Comparison of ENCODE assay signal across 4 worm cellular contexts in the genomic region with DNA sequence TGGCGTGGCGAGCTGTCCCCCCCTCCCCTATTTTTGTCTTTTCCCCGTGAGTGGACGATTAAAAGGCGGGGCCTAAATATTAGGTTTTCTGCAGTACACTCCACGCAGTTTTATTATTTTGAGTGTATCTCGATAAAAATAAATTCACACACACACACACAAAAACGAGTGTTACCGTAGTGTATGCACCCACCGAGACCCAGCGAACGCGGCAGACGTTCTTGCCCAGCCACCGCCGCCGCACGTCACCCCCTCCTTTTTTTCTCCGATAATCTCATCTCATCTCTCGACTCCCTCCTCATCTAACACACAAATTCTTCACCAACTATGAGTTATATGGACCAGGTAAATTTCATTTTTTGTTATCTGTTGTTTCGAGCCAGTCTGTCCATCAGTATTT.
TF ChIP-seq lines count a peak whose summit lies in the region.

A gene (plus strand): TSS at position 212 of the 400 bp plus-strand sequence.

TF ChIP-seq in whole organism, L2 larva, 48 proteins besides CTCF, POLR2A, EP300 and RAD21:
- no peak for TF ChIP-seq elt-1 (tag; optimal IDR thresholded peaks at IDR 0.05; lab: Kevin White, UChicago)
- no peak for TF ChIP-seq ztf-1 (GFP tag; conservative IDR thresholded peaks at IDR 0.05; lab: Robert Waterston, UW)
- no peak for TF ChIP-seq mbf-1 (tag; optimal IDR thresholded peaks at IDR 0.05; lab: Kevin White, UChicago)
- TF ChIP-seq unc-55 (GFP tag; optimal IDR thresholded peaks at IDR 0.05; lab: Kevin White, UChicago): peak; percentile 61
- no peak for TF ChIP-seq nhr-12 (tag; optimal IDR thresholded peaks at IDR 0.05; lab: Kevin White, UChicago)
- TF ChIP-seq elt-3 (tag; optimal IDR thresholded peaks at IDR 0.05; lab: Kevin White, UChicago): no peak
- TF ChIP-seq sma-3 (GFP tag; optimal IDR thresholded peaks at IDR 0.05; lab: Kevin White, UChicago): peak; percentile 16
- TF ChIP-seq nhr-129 (tag; optimal IDR thresholded peaks at IDR 0.05; lab: Kevin White, UChicago): peak; percentile 46
- TF ChIP-seq sma-9 (GFP tag; optimal IDR thresholded peaks at IDR 0.05; lab: Kevin White, UChicago): no peak
- TF ChIP-seq sma-9 (tag; optimal IDR thresholded peaks at IDR 0.05; lab: Kevin White, UChicago): no peak
- TF ChIP-seq ceh-16 (tag; optimal IDR thresholded peaks at IDR 0.05; lab: Kevin White, UChicago): peak; percentile 60
- TF ChIP-seq nhr-21 (tag; optimal IDR thresholded peaks at IDR 0.05; lab: Kevin White, UChicago): no peak
- peak; percentile 25 for TF ChIP-seq fos-1 (tag; optimal IDR thresholded peaks at IDR 0.05; lab: Kevin White, UChicago)
- TF ChIP-seq lsy-2 (tag; optimal IDR thresholded peaks at IDR 0.05; lab: Kevin White, UChicago): peak; percentile 53 to 94
- peak; percentile 63 for TF ChIP-seq snpc-4 (tag; optimal IDR thresholded peaks at IDR 0.05; lab: Kevin White, UChicago)
- TF ChIP-seq C34F6.9 (tag; optimal IDR thresholded peaks at IDR 0.05; lab: Kevin White, UChicago): peak; percentile 32
- no peak for TF ChIP-seq unc-62 (GFP tag; optimal IDR thresholded peaks at IDR 0.05; lab: Kevin White, UChicago)
- TF ChIP-seq lin-39 (tag; optimal IDR thresholded peaks at IDR 0.05; lab: Kevin White, UChicago): no peak
- TF ChIP-seq lin-11 (tag; optimal IDR thresholded peaks at IDR 0.05; lab: Kevin White, UChicago): peak; percentile 16
- TF ChIP-seq F13H6.1 (tag; optimal IDR thresholded peaks at IDR 0.05; lab: Kevin White, UChicago): peak; percentile 38
- no peak for TF ChIP-seq R02D3.7 (tag; optimal IDR thresholded peaks at IDR 0.05; lab: Kevin White, UChicago)
TF ChIP-seq in whole organism, L2 larva: peak in this region for 10.

TF ChIP-seq in whole organism, L4 larva, 104 proteins besides CTCF, POLR2A, EP300 and RAD21 (continues in another document):
- peak; percentile 92 for TF ChIP-seq D1046.2 (GFP tag; IDR thresholded peaks at IDR 0.05; lab: Robert Waterston, UW)
- TF ChIP-seq mxl-3 (GFP tag; optimal IDR thresholded peaks at IDR 0.05; lab: Kevin White, UChicago): peak; percentile 15
- peak; percentile 44; the same call in 1 of the 2 replicates for TF ChIP-seq dmd-6 (GFP tag; IDR thresholded peaks at IDR 0.05; lab: Robert Waterston, UW)
- no peak for TF ChIP-seq lin-29 (GFP tag; IDR thresholded peaks at IDR 0.05; lab: Robert Waterston, UW)
- no peak for TF ChIP-seq T20F7.1 (GFP tag; optimal IDR thresholded peaks at IDR 0.05; lab: Kevin White, UChicago)
- TF ChIP-seq spr-3 (GFP tag; optimal IDR thresholded peaks at IDR 0.05; lab: Kevin White, UChicago): no peak
- TF ChIP-seq lsy-2 (tag; optimal IDR thresholded peaks at IDR 0.05; lab: Kevin White, UChicago): peak; percentile 70 to 95
- no peak for TF ChIP-seq nhr-237 (tag; optimal IDR thresholded peaks at IDR 0.05; lab: Kevin White, UChicago)
- TF ChIP-seq nhr-28 (tag; optimal IDR thresholded peaks at IDR 0.05; lab: Kevin White, UChicago): peak; percentile 17
- TF ChIP-seq daf-16 (GFP tag; optimal IDR thresholded peaks at IDR 0.05; lab: Kevin White, UChicago): no peak
- TF ChIP-seq daf-16 (tag; optimal IDR thresholded peaks at IDR 0.05; lab: Kevin White, UChicago): peak; percentile 18
- peak; percentile 1 for TF ChIP-seq nhr-11 (tag; optimal IDR thresholded peaks at IDR 0.05; lab: Kevin White, UChicago)
- TF ChIP-seq F37D6.2 (tag; optimal IDR thresholded peaks at IDR 0.05; lab: Kevin White, UChicago): no peak
- 0 out of 2 replicates have a peak, but pooled peaks have one; percentile 16 for TF ChIP-seq nhr-42 (GFP tag; IDR thresholded peaks at IDR 0.05; lab: Robert Waterston, UW)
- TF ChIP-seq dpl-1 (GFP tag; optimal IDR thresholded peaks at IDR 0.05; lab: Kevin White, UChicago): no peak
- TF ChIP-seq hif-1 (tag; optimal IDR thresholded peaks at IDR 0.05; lab: Kevin White, UChicago): peak in 1 of 2 experiments; percentile 15
- peak; percentile 31; the same call in 1 of the 2 replicates for TF ChIP-seq hmg-1.1 (GFP tag; IDR thresholded peaks at IDR 0.05; lab: Robert Waterston, UW)
- TF ChIP-seq mep-1 (tag; optimal IDR thresholded peaks at IDR 0.05; lab: Kevin White, UChicago): peak; percentile 36
- TF ChIP-seq mes-2 (tag; optimal IDR thresholded peaks at IDR 0.05; lab: Kevin White, UChicago; ENCODE audit: poor library complexity, severe bottlenecking): peak; percentile 54
- no peak for TF ChIP-seq F44E2.7 (GFP tag; IDR thresholded peaks at IDR 0.05; lab: Robert Waterston, UW)
- TF ChIP-seq ZK546.5 (tag; optimal IDR thresholded peaks at IDR 0.05; lab: Kevin White, UChicago): no peak
- TF ChIP-seq ces-1 (GFP tag; optimal IDR thresholded peaks at IDR 0.05; lab: Kevin White, UChicago): no peak

TF ChIP-seq in whole organism, late embryonic, 69 proteins besides CTCF, POLR2A, EP300 and RAD21:
- TF ChIP-seq nfya-1 (tag; optimal IDR thresholded peaks at IDR 0.05; lab: Kevin White, UChicago): peak; percentile 49
- TF ChIP-seq ceh-31 (tag; optimal IDR thresholded peaks at IDR 0.05; lab: Kevin White, UChicago): peak; percentile 10
- peak; percentile 20 for TF ChIP-seq unc-42 (tag; optimal IDR thresholded peaks at IDR 0.05; lab: Kevin White, UChicago)
- TF ChIP-seq ceh-9 (tag; optimal IDR thresholded peaks at IDR 0.05; lab: Kevin White, UChicago): no peak
- no peak for TF ChIP-seq F13H6.1 (tag; optimal IDR thresholded peaks at IDR 0.05; lab: Kevin White, UChicago)

TF ChIP-seq in whole organism, mixed stage, embryonic, 35 proteins besides CTCF, POLR2A, EP300 and RAD21:
- TF ChIP-seq lsy-2 (tag; optimal IDR thresholded peaks at IDR 0.05; lab: Kevin White, UChicago) (peak; percentile 92), hlh-1 (tag; optimal IDR thresholded peaks at IDR 0.05; lab: Kevin White, UChicago) (peak; percentile 44), lin-32 (GFP tag; optimal IDR thresholded peaks at IDR 0.05; lab: Kevin White, UChicago) (no peak), mep-1 (tag; optimal IDR thresholded peaks at IDR 0.05; lab: Kevin White, UChicago) (peak; percentile 7), nhr-237 (tag; optimal IDR thresholded peaks at IDR 0.05; lab: Kevin White, UChicago) (no peak), elt-1 (tag; optimal IDR thresholded peaks at IDR 0.05; lab: Kevin White, UChicago; ENCODE audit: borderline replicate concordance, insufficient read depth) (peak; percentile 18), nhr-12 (tag; optimal IDR thresholded peaks at IDR 0.05; lab: Kevin White, UChicago) (no peak), ces-1 (GFP tag; optimal IDR thresholded peaks at IDR 0.05; lab: Kevin White, UChicago) (peak; percentile 26), lin-13 (tag; optimal IDR thresholded peaks at IDR 0.05; lab: Kevin White, UChicago) (peak; percentile 13), pha-4 (tag; optimal IDR thresholded peaks at IDR 0.05; lab: Kevin White, UChicago) (peak; percentile 1), M03D4.4 (tag; optimal IDR thresholded peaks at IDR 0.05; lab: Kevin White, UChicago) (no peak), unc-39 (tag; optimal IDR thresholded peaks at IDR 0.05; lab: Kevin White, UChicago) (no peak), mab-5 (tag; optimal IDR thresholded peaks at IDR 0.05; lab: Kevin White, UChicago) (no peak), cnd-1 (tag; optimal IDR thresholded peaks at IDR 0.05; lab: Kevin White, UChicago) (peak; percentile 8)
